Worm (Caenorhabditis elegans) whole organism, L4 larva: ENCODE data around the gene sek-4.

Experiments
- D1046.2 ChIP-seq: fragments of 200-800 bp; sonication (Bioruptor generic); IDR thresholded peaks from 2 replicates; pipeline ENCODE4 v1.3.6; 2022; ENCODE audit warnings: missing genetic modification characterization, missing compliant biosample characterization
- F10B5.3 ChIP-seq: sonication (generic microtip); optimal IDR thresholded peaks from 2 replicates; lab custom pipeline; 2016; ENCODE audit warnings: mild to moderate bottlenecking, missing genetic modification characterization, missing compliant biosample characterization
- F44E2.7 ChIP-seq: fragments of 200-800 bp; sonication (Bioruptor generic); IDR thresholded peaks from 2 replicates; pipeline ENCODE4 v2.1.2; 2022; ENCODE audit warnings: missing genetic modification characterization, missing compliant biosample characterization
- R02D3.7 ChIP-seq: fragments of 150-350 bp; sonication (generic microtip); optimal IDR thresholded peaks from 3 replicates; lab custom pipeline; 2014; ENCODE audit warnings: missing biosample characterization, missing genetic modification characterization
- Y105C5A.15 ChIP-seq: fragments of 200-800 bp; sonication (Bioruptor generic); IDR thresholded peaks from 2 replicates; pipeline ENCODE4 v1.3.6; 2022; ENCODE audit warnings: missing genetic modification characterization, missing compliant biosample characterization
- Y48G9A.11 ChIP-seq: fragments of 200-800 bp; sonication (Bioruptor generic); IDR thresholded peaks from 2 replicates; pipeline ENCODE4 v1.3.6; 2022; ENCODE audit warnings: missing genetic modification reagents, missing genetic modification characterization, missing compliant biosample characterization
- ama-1 ChIP-seq: fragments of 150-350 bp; optimal IDR thresholded peaks from 2 replicates; lab custom pipeline; 2014; ENCODE audit warnings: inconsistent platforms, mixed read lengths
- ceh-20 ChIP-seq: fragments of 200-800 bp; sonication (Bioruptor generic); IDR thresholded peaks from 2 replicates; pipeline ENCODE4 v1.3.6; 2022; ENCODE audit warnings: missing genetic modification reagents, missing genetic modification characterization, missing compliant biosample characterization
- ceh-44 ChIP-seq: fragments of 200-800 bp; sonication (Bioruptor generic); IDR thresholded peaks from 2 replicates; pipeline ENCODE4 v1.3.6; 2022; ENCODE audit warnings: missing genetic modification reagents, missing genetic modification characterization, missing compliant biosample characterization
- ceh-82 ChIP-seq: sonication (generic microtip); optimal IDR thresholded peaks from 2 replicates; lab custom pipeline; 2017; ENCODE audit warnings: missing biosample characterization, missing genetic modification characterization
- daf-12 ChIP-seq: fragments of 150-350 bp; optimal IDR thresholded peaks from 2 replicates; lab custom pipeline; 2014; ENCODE audit warnings: missing biosample characterization, missing genetic modification reagents, missing genetic modification characterization
- daf-16 ChIP-seq, 3 experiments: sonication (generic microtip); optimal IDR thresholded peaks; 2 replicates each; lab custom pipeline; 2016 to 2017; ENCODE audit warnings: missing genetic modification characterization in 3 of 3, missing genetic modification reagents in 3 of 3, mild to moderate bottlenecking in 2 of 3, missing compliant biosample characterization in 2 of 3, missing biosample characterization in 1 of 3, moderate library complexity in 1 of 3
- daf-19 ChIP-seq: fragments of 200-800 bp; sonication (Bioruptor generic); conservative IDR thresholded peaks from 2 replicates; pipeline ENCODE4 v1.3.6; 2022; ENCODE audit warnings: missing genetic modification characterization, missing compliant biosample characterization
- dmd-6 ChIP-seq: fragments of 200-800 bp; sonication (Bioruptor generic); IDR thresholded peaks from 2 replicates; pipeline ENCODE4 v1.3.6; 2022; ENCODE audit warnings: missing genetic modification reagents, missing genetic modification characterization, missing compliant biosample characterization
- dve-1 ChIP-seq: sonication (generic microtip); optimal IDR thresholded peaks from 2 replicates; lab custom pipeline; 2017; ENCODE audit warnings: antibody characterized with exemption, mild to moderate bottlenecking, missing genetic modification characterization, missing compliant biosample characterization; ENCODE audit not compliant: insufficient read depth
- fkh-10 ChIP-seq: fragments of 150-350 bp; optimal IDR thresholded peaks from 2 replicates; lab custom pipeline; 2014; ENCODE audit warnings: missing biosample characterization, missing genetic modification reagents, missing genetic modification characterization
- hlh-11 ChIP-seq: fragments of 200-800 bp; sonication (Bioruptor generic); optimal IDR thresholded peaks from 2 replicates; lab custom pipeline; 2018; ENCODE audit warnings: mild to moderate bottlenecking, missing genetic modification characterization, missing compliant biosample characterization
- hlh-30 ChIP-seq: sonication (generic microtip); optimal IDR thresholded peaks from 2 replicates; lab custom pipeline; 2017; ENCODE audit warnings: antibody characterized with exemption, mild to moderate bottlenecking, missing genetic modification characterization, missing compliant biosample characterization; ENCODE audit not compliant: insufficient read depth
- hmg-1.1 ChIP-seq: fragments of 200-800 bp; sonication (Bioruptor generic); IDR thresholded peaks from 2 replicates; pipeline ENCODE4 v1.3.6; 2022; ENCODE audit warnings: missing genetic modification reagents, missing genetic modification characterization, missing compliant biosample characterization
- madf-9 ChIP-seq: fragments of 200-800 bp; sonication (Bioruptor generic); conservative IDR thresholded peaks from 2 replicates; pipeline ENCODE4 v1.3.6; 2022; ENCODE audit warnings: missing genetic modification reagents, missing genetic modification characterization, missing compliant biosample characterization
- mdl-1 ChIP-seq, 2 experiments: fragments of 150-350 bp in 1 of 2; sonication (generic microtip) in 1 of 2; optimal IDR thresholded peaks; 2 replicates each; lab custom pipeline; 2014 to 2017; ENCODE audit warnings: missing biosample characterization in 2 of 2, missing genetic modification characterization in 2 of 2
- mdt-29 ChIP-seq: fragments of 200-800 bp; sonication (Bioruptor generic); IDR thresholded peaks from 2 replicates; pipeline ENCODE4 v1.3.6; 2022; ENCODE audit warnings: missing genetic modification reagents, missing genetic modification characterization, missing compliant biosample characterization
- mxl-3 ChIP-seq: fragments of 200-800 bp; sonication (Bioruptor generic); optimal IDR thresholded peaks from 2 replicates; lab custom pipeline; 2018; ENCODE audit warnings: mild to moderate bottlenecking, missing genetic modification characterization, missing compliant biosample characterization
- nhr-102 ChIP-seq: sonication (generic microtip); optimal IDR thresholded peaks from 2 replicates; lab custom pipeline; 2016; ENCODE audit warnings: mild to moderate bottlenecking, missing genetic modification characterization, moderate library complexity, missing compliant biosample characterization
- nhr-237 ChIP-seq: sonication (generic microtip); optimal IDR thresholded peaks from 2 replicates; lab custom pipeline; 2017; ENCODE audit warnings: missing biosample characterization, missing genetic modification characterization
- nhr-25 ChIP-seq: sonication (generic microtip); optimal IDR thresholded peaks from 2 replicates; lab custom pipeline; 2017; ENCODE audit warnings: missing genetic modification characterization, mild to moderate bottlenecking, missing compliant biosample characterization, antibody characterized with exemption, moderate library complexity, borderline replicate concordance; ENCODE audit not compliant: insufficient read depth
- nhr-28 ChIP-seq: fragments of 150-350 bp; optimal IDR thresholded peaks from 2 replicates; lab custom pipeline; 2014; ENCODE audit warnings: missing biosample characterization, missing genetic modification characterization
- nhr-48 ChIP-seq: sonication (generic microtip); optimal IDR thresholded peaks from 2 replicates; lab custom pipeline; 2016; ENCODE audit warnings: mild to moderate bottlenecking, missing genetic modification characterization, missing compliant biosample characterization
- pha-4 ChIP-seq, 2 experiments: fragments of 150-350 bp in 1 of 2; fragments of 200-800 bp in 1 of 2; sonication (Bioruptor generic) in 1 of 2; IDR thresholded peaks in 1 of 2; optimal IDR thresholded peaks in 1 of 2; 2 replicates each; pipeline versions ENCODE4 v1.3.6 to Lab custom; 2014 to 2022; ENCODE audit warnings: missing genetic modification characterization in 2 of 2, missing genetic modification reagents in 2 of 2, missing biosample characterization in 1 of 2, missing compliant biosample characterization in 1 of 2
- php-3 ChIP-seq: fragments of 200-800 bp; sonication (Bioruptor generic); IDR thresholded peaks from 2 replicates; pipeline ENCODE4 v1.3.6; 2022; ENCODE audit warnings: missing genetic modification reagents, missing genetic modification characterization, missing compliant biosample characterization
- pqm-1 ChIP-seq: sonication (generic microtip); optimal IDR thresholded peaks from 2 replicates; lab custom pipeline; 2017; ENCODE audit warnings: missing biosample characterization, missing genetic modification characterization
- rbr-2 ChIP-seq: sonication (generic microtip); optimal IDR thresholded peaks from 2 replicates; lab custom pipeline; 2016; ENCODE audit warnings: missing genotype, missing genetic modification characterization, missing compliant biosample characterization
- sdz-12 ChIP-seq: fragments of 200-800 bp; sonication (Bioruptor generic); optimal IDR thresholded peaks from 2 replicates; lab custom pipeline; 2018; ENCODE audit warnings: mild to moderate bottlenecking, missing genetic modification characterization, missing compliant biosample characterization
- skn-1 ChIP-seq: fragments of 150-350 bp; optimal IDR thresholded peaks from 2 replicates; lab custom pipeline; 2014; ENCODE audit warnings: missing biosample characterization, missing genetic modification characterization
- spr-1 ChIP-seq: sonication (generic microtip); optimal IDR thresholded peaks from 2 replicates; lab custom pipeline; 2016; ENCODE audit warnings: mild to moderate bottlenecking, missing genetic modification characterization, missing compliant biosample characterization
- spr-3 ChIP-seq: fragments of 200-800 bp; sonication (Bioruptor generic); optimal IDR thresholded peaks from 2 replicates; lab custom pipeline; 2018; ENCODE audit warnings: mild to moderate bottlenecking, missing genetic modification characterization, missing compliant biosample characterization
- tag-97 ChIP-seq: fragments of 200-800 bp; sonication (Bioruptor generic); IDR thresholded peaks from 2 replicates; pipeline ENCODE4 v1.3.6; 2022; ENCODE audit warnings: missing genetic modification characterization, missing compliant biosample characterization
- unc-62 ChIP-seq, 3 experiments: fragments of 150-350 bp in 1 of 3; sonication (generic microtip); optimal IDR thresholded peaks in 2 of 3; peaks in 1 of 3; 1 replicate in 1 of 3; 2 replicates in 2 of 3; lab custom pipeline; 2014 to 2017; ENCODE audit warnings: missing biosample characterization in 3 of 3, missing genetic modification characterization in 3 of 3, missing genetic modification reagents in 3 of 3, missing genotype in 1 of 3
- zag-1 ChIP-seq: fragments of 150-350 bp; optimal IDR thresholded peaks from 2 replicates; lab custom pipeline; 2014; ENCODE audit warnings: missing biosample characterization, missing genetic modification characterization
- zfp-2 ChIP-seq: sonication (generic microtip); optimal IDR thresholded peaks from 2 replicates; lab custom pipeline; 2016; ENCODE audit warnings: mild to moderate bottlenecking, missing genetic modification characterization, missing compliant biosample characterization
- ztf-7 ChIP-seq: fragments of 150-350 bp; optimal IDR thresholded peaks from 2 replicates; lab custom pipeline; 2014; ENCODE audit warnings: missing biosample characterization, missing genetic modification characterization

sek-4 gene

ce11 chrX:5339889-5340288 lies 35.0 kb upstream of the sek-4 start, which contains the start of gene C26B9.2:
Gene C26B9.2 (plus strand): TSS chrX:5340189.
- TF ChIP-seq ceh-20 (GFP tag; lab: Robert Waterston, UW) (no peak), zag-1 (tag; lab: Kevin White, UChicago) (no peak), hlh-11 (tag; lab: Kevin White, UChicago) (no peak), madf-9 (GFP tag; lab: Robert Waterston, UW) (no peak), daf-19 (GFP tag; lab: Robert Waterston, UW) (no peak), nhr-102 (tag; lab: Kevin White, UChicago) (no peak), nhr-28 (tag; lab: Kevin White, UChicago) (no peak), spr-1 (tag; lab: Kevin White, UChicago) (no peak), mdt-29 (no peak)
- TF ChIP-seq, all 104 proteins: peak for 0

- TF ChIP-seq unc-62 (GFP tag; optimal IDR thresholded peaks at IDR 0.05 in 1 of 2; lab: Kevin White, UChicago): peak in 1 of 2 experiments; percentile 58
- TF ChIP-seq unc-62 (tag; optimal IDR thresholded peaks at IDR 0.05; lab: Kevin White, UChicago): no peak
- TF ChIP-seq tag-97 (GFP tag; lab: Robert Waterston, UW): no peak
Observed at ce11 chrX:5342007-5342406, 32.9 kb upstream of the sek-4 start, which contains the start of gene C26B9.7. Gene C26B9.7 (plus strand): TSS chrX:5342307.

- no peak for TF ChIP-seq Y48G9A.11
- no peak for TF ChIP-seq Y105C5A.15 (GFP tag; lab: Robert Waterston, UW)
- TF ChIP-seq ztf-7: no peak
- TF ChIP-seq php-3 (GFP tag; lab: Robert Waterston, UW): no peak
- TF ChIP-seq dve-1: no peak
- TF ChIP-seq F10B5.3 (tag; lab: Kevin White, UChicago): no peak
- TF ChIP-seq R02D3.7 (tag; lab: Kevin White, UChicago): no peak
- no peak for TF ChIP-seq hmg-1.1 (GFP tag; lab: Robert Waterston, UW)
- TF ChIP-seq fkh-10 (GFP tag; lab: Kevin White, UChicago): no peak
- TF ChIP-seq skn-1: no peak
- TF ChIP-seq ama-1 (lab: Kevin White, UChicago): no peak
- no peak for TF ChIP-seq F44E2.7 (GFP tag; lab: Robert Waterston, UW)
- no peak for TF ChIP-seq ceh-82 (tag; lab: Kevin White, UChicago)
- TF ChIP-seq sdz-12 (GFP tag; lab: Kevin White, UChicago): no peak
- TF ChIP-seq nhr-28 (tag; lab: Kevin White, UChicago): no peak
- no peak for TF ChIP-seq ceh-44 (GFP tag; lab: Robert Waterston, UW)
Observed at ce11 chrX:5344287-5344686, 30.6 kb upstream of the sek-4 start, which contains the start of gene C26B9.1. Gene C26B9.1 (plus strand): TSS chrX:5344587.

- TF ChIP-seq rbr-2 (tag; lab: Kevin White, UChicago): no peak
- no peak for TF ChIP-seq daf-12 (tag; lab: Kevin White, UChicago)
- TF ChIP-seq pqm-1: peak; percentile 58
- no peak for TF ChIP-seq nhr-48 (tag; lab: Kevin White, UChicago)
- no peak for TF ChIP-seq Y105C5A.15 (GFP tag; lab: Robert Waterston, UW)
- no peak for TF ChIP-seq nhr-237 (tag; lab: Kevin White, UChicago)
- TF ChIP-seq hlh-11 (tag; lab: Kevin White, UChicago): peak; percentile 38
- no peak for TF ChIP-seq zfp-2 (tag; lab: Kevin White, UChicago)
- no peak for TF ChIP-seq daf-16 (GFP tag; optimal IDR thresholded peaks at IDR 0.05; lab: Kevin White, UChicago)
- peak; percentile 28 for TF ChIP-seq daf-16 (tag; optimal IDR thresholded peaks at IDR 0.05; lab: Kevin White, UChicago)
- TF ChIP-seq F10B5.3 (tag; lab: Kevin White, UChicago): no peak
- no peak for TF ChIP-seq tag-97 (GFP tag; lab: Robert Waterston, UW)
- no peak for TF ChIP-seq pha-4 (GFP tag; IDR thresholded peaks at IDR 0.05; lab: Robert Waterston, UW)
- no peak for TF ChIP-seq pha-4 (tag; optimal IDR thresholded peaks at IDR 0.05; lab: Kevin White, UChicago)
- TF ChIP-seq mxl-3 (GFP tag; lab: Kevin White, UChicago): peak; percentile 70
- TF ChIP-seq nhr-28 (tag; lab: Kevin White, UChicago): peak; percentile 26
- TF ChIP-seq dmd-6 (GFP tag; lab: Robert Waterston, UW): peak; percentile 58
- TF ChIP-seq mdl-1 (tag; optimal IDR thresholded peaks at IDR 0.05; lab: Kevin White, UChicago): no peak
- TF ChIP-seq D1046.2 (GFP tag; lab: Robert Waterston, UW): no peak
- peak; percentile 39 for TF ChIP-seq hlh-30 (tag; lab: Kevin White, UChicago)
- TF ChIP-seq spr-3 (GFP tag; lab: Kevin White, UChicago): no peak
- TF ChIP-seq nhr-25 (tag; lab: Kevin White, UChicago): no peak
- TF ChIP-seq, all 104 proteins: peak for 7
Observed at ce11 chrX:5346303-5346702, 28.6 kb upstream of the sek-4 start.
